Fruit fly (Drosophila melanogaster): ENCODE results near the gene dy.

Gene dy

dm6 chrX:11775987-11776587 is 2.5 kb downstream of the dy start (continued):
- no peak for TF ChIP-seq CG1603 (tag; optimal IDR thresholded peaks at IDR 0.05)
- TF ChIP-seq Hr78 (GFP tag; optimal IDR thresholded peaks at IDR 0.05) = no peak
- no peak for TF ChIP-seq CkIIα-i1 (GFP tag; IDR thresholded peaks at IDR 0.05)
- TF ChIP-seq crol (GFP tag; IDR thresholded peaks at IDR 0.05) = peak; percentile 65
- TF ChIP-seq sens (GFP tag) = peak; percentile 92
- no peak for TF ChIP-seq tup (GFP tag; optimal IDR thresholded peaks at IDR 0.05)
- no peak for TF ChIP-seq CG14965 (GFP tag; optimal IDR thresholded peaks at IDR 0.05; ENCODE audit: borderline replicate concordance)
- peak; percentile 70 for TF ChIP-seq CG14710 (tag; optimal IDR thresholded peaks at IDR 0.05)
- TF ChIP-seq odd (GFP tag; optimal IDR thresholded peaks at IDR 0.05) = peak; percentile 8
- TF ChIP-seq CG7745 (tag; optimal IDR thresholded peaks at IDR 0.05) = no peak
- peak; percentile 75 for TF ChIP-seq CG9727 (GFP tag; optimal IDR thresholded peaks at IDR 0.05)
- peak; percentile 55 for TF ChIP-seq CG30403 (GFP tag; optimal IDR thresholded peaks at IDR 0.05)
- TF ChIP-seq CG4730 (GFP tag; IDR thresholded peaks at IDR 0.05) = no peak
- TF ChIP-seq Dref (GFP tag; IDR thresholded peaks at IDR 0.05) = no peak
- peak; percentile 55 for TF ChIP-seq sisA (GFP tag; IDR thresholded peaks at IDR 0.05)
- TF ChIP-seq Poxn (GFP tag; IDR thresholded peaks at IDR 0.05) = no peak
- no peak for TF ChIP-seq CG6683 (GFP tag; optimal IDR thresholded peaks at IDR 0.05)
- peak; percentile 25 for TF ChIP-seq Deaf1 (tag; optimal IDR thresholded peaks at IDR 0.05)
- TF ChIP-seq hkb (optimal IDR thresholded peaks at IDR 0.05) = no peak
- 0 out of 2 replicates have a peak, but pooled peaks have one; percentile 18 for TF ChIP-seq hkb (GFP tag; IDR thresholded peaks at IDR 0.05)
- TF ChIP-seq ewg (GFP tag; optimal IDR thresholded peaks at IDR 0.05) = peak; percentile 25
- TF ChIP-seq en (GFP tag; optimal IDR thresholded peaks at IDR 0.05) = no peak
- no peak for TF ChIP-seq pzg (GFP tag; optimal IDR thresholded peaks at IDR 0.05)
- TF ChIP-seq CG17612 (GFP tag; IDR thresholded peaks at IDR 0.05) = 0 out of 2 replicates have a peak, but pooled peaks have one; percentile 17
- TF ChIP-seq CG10565 (GFP tag; optimal IDR thresholded peaks at IDR 0.05) = no peak
- no peak for TF ChIP-seq sug (tag; optimal IDR thresholded peaks at IDR 0.05)
- no peak for TF ChIP-seq klu (GFP tag; IDR thresholded peaks at IDR 0.05)
- TF ChIP-seq Dll (GFP tag; IDR thresholded peaks at IDR 0.05; ENCODE audit: partially characterized antibody) = no peak
- TF ChIP-seq CG9817 (tag; optimal IDR thresholded peaks at IDR 0.05) = no peak
- peak; percentile 6 for TF ChIP-seq CG7786 (GFP tag; optimal IDR thresholded peaks at IDR 0.05)
- no peak for TF ChIP-seq crc (GFP tag; optimal IDR thresholded peaks at IDR 0.05)
- TF ChIP-seq Doc2 (GFP tag; IDR thresholded peaks at IDR 0.05) = no peak
- no peak for TF ChIP-seq chinmo (GFP tag; IDR thresholded peaks at IDR 0.05; ENCODE audit: partially characterized antibody)
- TF ChIP-seq MBD-R2 (GFP tag; IDR thresholded peaks at IDR 0.05) = no peak; the same call in 1 of the 2 replicates
- no peak for TF ChIP-seq fd102C (GFP tag; optimal IDR thresholded peaks at IDR 0.05)
- TF ChIP-seq CG18764 (GFP tag; optimal IDR thresholded peaks at IDR 0.05) = peak; percentile 18
- TF ChIP-seq Dad (GFP tag; optimal IDR thresholded peaks at IDR 0.05) = no peak
- no peak for TF ChIP-seq cad (GFP tag; optimal IDR thresholded peaks at IDR 0.05)
- no peak for TF ChIP-seq fd3F (GFP tag; optimal IDR thresholded peaks at IDR 0.05)
- no peak for TF ChIP-seq tll (GFP tag; optimal IDR thresholded peaks at IDR 0.05)
- TF ChIP-seq TFAM (GFP tag; optimal IDR thresholded peaks at IDR 0.05) = no peak
- peak; percentile 51 for TF ChIP-seq Ssrp (tag; optimal IDR thresholded peaks at IDR 0.05)
- no peak for TF ChIP-seq CG7372 (GFP tag; IDR thresholded peaks at IDR 0.05)
- TF ChIP-seq Scr (GFP tag; IDR thresholded peaks at IDR 0.05; ENCODE audit: partially characterized antibody) = no peak
- peak in 1 of 2 experiments; percentile 50 for TF ChIP-seq dpn (GFP tag; optimal IDR thresholded peaks at IDR 0.05)
- no peak for TF ChIP-seq cato (GFP tag; optimal IDR thresholded peaks at IDR 0.05; ENCODE audit: borderline replicate concordance)
- TF ChIP-seq prd (optimal IDR thresholded peaks at IDR 0.05) = no peak
- TF ChIP-seq prd (GFP tag; IDR thresholded peaks at IDR 0.05) = peak; percentile 73; the same call in 2 of the 3 replicates
- peak; percentile 50 for TF ChIP-seq CG8388 (GFP tag; optimal IDR thresholded peaks at IDR 0.05)
- peak; percentile 7 for TF ChIP-seq NfI (GFP tag; optimal IDR thresholded peaks at IDR 0.05)
